1 fruit fly cellular context compared by ENCODE assay signal in genomic region chr2L:7899108-7899507, dm6.
TF ChIP-seq lines count a peak whose summit lies in the region.

No protein-coding gene starts in this region.

TF ChIP-seq in whole organism, prepupa, 60 proteins besides CTCF, POLR2A, EP300 and RAD21 (continued from another document):
- TF ChIP-seq CG8632 (GFP tag; optimal IDR thresholded peaks at IDR 0.05; lab: Kevin White, UChicago) (peak; percentile 9), Eip75B (GFP tag; optimal IDR thresholded peaks at IDR 0.05; lab: Kevin White, UChicago) (peak; percentile 60), CG32006 (GFP tag; optimal IDR thresholded peaks at IDR 0.05; lab: Kevin White, UChicago) (peak; percentile 71), Eip93F (GFP tag; optimal IDR thresholded peaks at IDR 0.05; lab: Kevin White, UChicago) (no peak), fkh (GFP tag; optimal IDR thresholded peaks at IDR 0.05; lab: Kevin White, UChicago) (no peak), Met (GFP tag; optimal IDR thresholded peaks at IDR 0.05; lab: Kevin White, UChicago) (no peak), achi (GFP tag; optimal IDR thresholded peaks at IDR 0.05; lab: Kevin White, UChicago) (peak; percentile 33), Smox (GFP tag; optimal IDR thresholded peaks at IDR 0.05; lab: Kevin White, UChicago) (no peak), CG10631 (GFP tag; optimal IDR thresholded peaks at IDR 0.05; lab: Kevin White, UChicago) (peak; percentile 70), topi (GFP tag; optimal IDR thresholded peaks at IDR 0.05; lab: Kevin White, UChicago) (peak; percentile 28), fd59A (GFP tag; optimal IDR thresholded peaks at IDR 0.05; lab: Kevin White, UChicago) (peak; percentile 61), dsx (GFP tag; optimal IDR thresholded peaks at IDR 0.05; lab: Kevin White, UChicago; ENCODE audit: poor library complexity, severe bottlenecking) (peak; percentile 63), Blimp-1 (GFP tag; optimal IDR thresholded peaks at IDR 0.05; lab: Kevin White, UChicago) (no peak), CG6276 (GFP tag; optimal IDR thresholded peaks at IDR 0.05; lab: Kevin White, UChicago) (peak; percentile 20), Hr4 (GFP tag; optimal IDR thresholded peaks at IDR 0.05; lab: Kevin White, UChicago) (peak; percentile 74), CG11294 (GFP tag; IDR thresholded peaks at IDR 0.05; lab: Robert Waterston, UW) (peak; percentile 27; the same call in 1 of the 2 replicates), net (GFP tag; optimal IDR thresholded peaks at IDR 0.05; lab: Kevin White, UChicago) (peak; percentile 39), cyc (GFP tag; optimal IDR thresholded peaks at IDR 0.05; lab: Kevin White, UChicago) (peak; percentile 24), lz (GFP tag; optimal IDR thresholded peaks at IDR 0.05; lab: Kevin White, UChicago) (no peak), dac (GFP tag; optimal IDR thresholded peaks at IDR 0.05; lab: Kevin White, UChicago) (peak; percentile 54), CG11902 (GFP tag; optimal IDR thresholded peaks at IDR 0.05; lab: Kevin White, UChicago) (peak; percentile 16), CG3032 (tag; optimal IDR thresholded peaks at IDR 0.05; lab: Kevin White, UChicago) (peak; percentile 77), CG16779 (tag; optimal IDR thresholded peaks at IDR 0.05; lab: Kevin White, UChicago) (peak; percentile 38), CG31627 (GFP tag; optimal IDR thresholded peaks at IDR 0.05; lab: Kevin White, UChicago) (no peak), eg (GFP tag; IDR thresholded peaks at IDR 0.05; lab: Robert Waterston, UW) (peak; percentile 83), CG8319 (GFP tag; optimal IDR thresholded peaks at IDR 0.05; lab: Kevin White, UChicago) (no peak), Lpt (GFP tag; optimal IDR thresholded peaks at IDR 0.05; lab: Kevin White, UChicago) (peak; percentile 67), CG6854 (GFP tag; optimal IDR thresholded peaks at IDR 0.05; lab: Kevin White, UChicago) (no peak), spab (GFP tag; optimal IDR thresholded peaks at IDR 0.05; lab: Kevin White, UChicago) (peak; percentile 27), salr (GFP tag; optimal IDR thresholded peaks at IDR 0.05; lab: Kevin White, UChicago) (peak; percentile 52 to 79)
